Worm (Caenorhabditis elegans): ENCODE measurements around the gene acbp-5.

DNA sequence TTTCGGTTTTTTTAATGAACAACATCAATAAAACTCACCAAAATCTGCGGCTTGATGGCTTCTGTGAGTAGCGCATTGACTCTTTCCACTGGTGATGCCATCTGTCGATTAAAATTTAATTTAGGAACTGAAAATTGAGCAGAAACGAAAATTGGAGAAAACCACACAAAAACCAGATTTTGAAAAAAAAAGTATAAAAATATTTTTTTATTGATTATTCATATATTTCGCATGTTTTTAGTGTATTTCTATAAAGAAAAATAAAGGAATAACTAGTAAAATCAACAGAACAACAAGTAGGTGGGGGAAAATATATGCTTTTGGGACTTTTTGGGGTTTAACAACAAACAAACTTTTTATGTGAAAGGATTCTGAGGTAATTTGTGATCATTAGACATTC is 739 bp upstream of the acbp-5 start, which contains the start of gene T12D8.10:
- TF ChIP-seq unc-62 (GFP tag; optimal IDR thresholded peaks at IDR 0.05 in 1 of 2) (no peak), unc-62 (tag; optimal IDR thresholded peaks at IDR 0.05) (no peak), pha-4 (GFP tag; IDR thresholded peaks at IDR 0.05) (no peak), pha-4 (tag; optimal IDR thresholded peaks at IDR 0.05) (no peak), mxl-3 (GFP tag; optimal IDR thresholded peaks at IDR 0.05) (no peak), zag-1 (tag; optimal IDR thresholded peaks at IDR 0.05) (no peak), ces-1 (GFP tag; optimal IDR thresholded peaks at IDR 0.05) (no peak), hmg-1.1 (GFP tag; IDR thresholded peaks at IDR 0.05) (no peak), madf-5 (GFP tag; IDR thresholded peaks at IDR 0.05) (no peak), ztf-11 (tag; optimal IDR thresholded peaks at IDR 0.05) (no peak)
